Worm (Caenorhabditis elegans) whole organism, L4 larva: Measurements from ENCODE around the gene F35A5.8.

Experiments
- ceh-82 ChIP-seq: sonication (generic microtip); optimal IDR thresholded peaks from 2 replicates; lab custom pipeline; 2017; ENCODE audit warnings: missing biosample characterization, missing genetic modification characterization
- snpc-4 ChIP-seq: fragments of 150-350 bp; optimal IDR thresholded peaks from 2 replicates; lab custom pipeline; 2014; ENCODE audit warnings: missing biosample characterization, missing genetic modification characterization
- ztf-11 ChIP-seq: fragments of 150-350 bp; optimal IDR thresholded peaks from 2 replicates; lab custom pipeline; 2014; ENCODE audit warnings: missing biosample characterization, missing genetic modification characterization

- TF ChIP-seq snpc-4 (no peak), ztf-11 (tag; lab: Kevin White, UChicago) (no peak), ceh-82 (tag; lab: Kevin White, UChicago) (no peak)
These were observed 30.0 kb downstream of the F35A5.8 start for ce11 chrX:3773233-3773632.
